Fruit fly (Drosophila melanogaster) whole organism, prepupa: ENCODE results near the gene JIL-1.

ENCODE experiments used
- Blimp-1 ChIP-seq: fragments of 200-800 bp; sonication (Bioruptor generic); optimal IDR thresholded peaks from 3 replicates; lab custom pipeline; 2017; ENCODE audit warnings: missing biosample characterization, missing genetic modification characterization, mild to moderate bottlenecking, moderate library complexity, missing genetic modification reagents
- CG10669 ChIP-seq: fragments of 200-800 bp; sonication (Bioruptor generic); optimal IDR thresholded peaks from 3 replicates; lab custom pipeline; 2018; ENCODE audit warnings: missing biosample characterization, mild to moderate bottlenecking, missing genetic modification characterization, moderate library complexity
- CG11294 ChIP-seq: fragments of 200-800 bp; sonication (Bioruptor generic); IDR thresholded peaks from 2 replicates; pipeline ENCODE4 v1.3.6; 2022; ENCODE audit warnings: missing biosample characterization, missing genetic modification characterization
- CG11762 ChIP-seq: fragments of 200-800 bp; sonication (Bioruptor generic); optimal IDR thresholded peaks from 3 replicates; lab custom pipeline; 2016; ENCODE audit warnings: missing biosample characterization, missing genetic modification characterization; ENCODE audit not compliant: insufficient read depth
- CG15336 ChIP-seq: fragments of 200-800 bp; sonication (Bioruptor generic); IDR thresholded peaks from 2 replicates; pipeline ENCODE4 v1.3.6; 2022; ENCODE audit warnings: missing biosample characterization, missing genetic modification characterization
- CG1621 ChIP-seq: fragments of 200-800 bp; sonication (Bioruptor generic); optimal IDR thresholded peaks from 3 replicates; lab custom pipeline; 2018; ENCODE audit warnings: missing biosample characterization, mild to moderate bottlenecking, missing genetic modification characterization
- CG16779 ChIP-seq: fragments of 200-800 bp; sonication (Bioruptor generic); optimal IDR thresholded peaks from 3 replicates; lab custom pipeline; 2017; ENCODE audit warnings: missing biosample characterization, mild to moderate bottlenecking, missing genetic modification characterization
- CG3032 ChIP-seq: fragments of 200-800 bp; optimal IDR thresholded peaks from 2 replicates; lab custom pipeline; 2019; ENCODE audit warnings: missing biosample characterization, mild to moderate bottlenecking, missing genetic modification characterization, moderate library complexity
- CG3919 ChIP-seq: fragments of 200-800 bp; sonication (Bioruptor generic); optimal IDR thresholded peaks from 3 replicates; lab custom pipeline; 2016; ENCODE audit warnings: missing biosample characterization, missing genetic modification characterization
- CG6163 ChIP-seq: fragments of 200-800 bp; sonication (Bioruptor generic); IDR thresholded peaks from 3 replicates; pipeline ENCODE4 v1.3.6; 2022; ENCODE audit warnings: missing biosample characterization, missing genetic modification characterization
- CG6276 ChIP-seq: fragments of 200-800 bp; sonication (Bioruptor generic); optimal IDR thresholded peaks from 2 replicates; lab custom pipeline; 2017; ENCODE audit warnings: missing biosample characterization, mild to moderate bottlenecking, missing genetic modification characterization
- CG6792 ChIP-seq: fragments of 200-800 bp; sonication (Bioruptor generic); optimal IDR thresholded peaks from 3 replicates; lab custom pipeline; 2016; ENCODE audit warnings: missing biosample characterization, missing genetic modification characterization
- CG6808 ChIP-seq: fragments of 200-800 bp; sonication (Bioruptor generic); optimal IDR thresholded peaks from 3 replicates; lab custom pipeline; 2017; ENCODE audit warnings: missing biosample characterization, missing genetic modification characterization, mild to moderate bottlenecking, moderate library complexity, missing genetic modification reagents
- CG6854 ChIP-seq: fragments of 200-800 bp; sonication (Bioruptor generic); optimal IDR thresholded peaks from 2 replicates; lab custom pipeline; 2017; ENCODE audit warnings: missing biosample characterization, mild to moderate bottlenecking, missing genetic modification characterization
- CG7368 ChIP-seq: fragments of 200-800 bp; sonication (Bioruptor generic); optimal IDR thresholded peaks from 3 replicates; lab custom pipeline; 2016; ENCODE audit warnings: missing biosample characterization, missing genetic modification characterization
- CG8119 ChIP-seq: fragments of 200-800 bp; sonication (Bioruptor generic); IDR thresholded peaks from 3 replicates; pipeline ENCODE4 v1.3.6; 2022; ENCODE audit warnings: missing biosample characterization, missing genetic modification characterization
- CG8319 ChIP-seq: fragments of 200-800 bp; sonication (Bioruptor generic); optimal IDR thresholded peaks from 3 replicates; lab custom pipeline; 2016; ENCODE audit warnings: missing biosample characterization, missing genetic modification characterization
- CG8632 ChIP-seq: fragments of 200-800 bp; sonication (Bioruptor generic); optimal IDR thresholded peaks from 3 replicates; lab custom pipeline; 2016; ENCODE audit warnings: missing biosample characterization, missing genetic modification characterization
- Eip75B ChIP-seq: fragments of 200-800 bp; sonication (Bioruptor generic); optimal IDR thresholded peaks from 3 replicates; lab custom pipeline; 2016; ENCODE audit warnings: missing biosample characterization, missing genetic modification characterization
- Eip78C ChIP-seq: fragments of 200-800 bp; sonication (Bioruptor generic); peaks from one replicate; lab custom pipeline; 2016; ENCODE audit warnings: missing biosample characterization, missing genetic modification characterization
- Eip93F ChIP-seq: fragments of 200-800 bp; sonication (Bioruptor generic); optimal IDR thresholded peaks from 2 replicates; lab custom pipeline; 2016; ENCODE audit warnings: missing biosample characterization, mild to moderate bottlenecking, missing genetic modification characterization
- Ets21C ChIP-seq: fragments of 200-800 bp; sonication (Bioruptor generic); optimal IDR thresholded peaks from 3 replicates; lab custom pipeline; 2016; ENCODE audit warnings: missing biosample characterization, missing genetic modification characterization
- Ets96B ChIP-seq: fragments of 200-800 bp; optimal IDR thresholded peaks from 2 replicates; lab custom pipeline; 2019; ENCODE audit warnings: missing biosample characterization, mild to moderate bottlenecking, missing genetic modification characterization, moderate library complexity
- Gug ChIP-seq: fragments of 200-800 bp; sonication (Bioruptor generic); IDR thresholded peaks from 2 replicates; pipeline ENCODE4 v1.3.6; 2022; ENCODE audit warnings: missing biosample characterization, missing genetic modification characterization
- Hr38 ChIP-seq: sonication (Bioruptor generic); optimal IDR thresholded peaks from 2 replicates; lab custom pipeline; 2016; ENCODE audit warnings: missing biosample characterization, missing genetic modification characterization
- Hr39 ChIP-seq: fragments of 200-800 bp; sonication (Bioruptor generic); optimal IDR thresholded peaks from 2 replicates; lab custom pipeline; 2016; ENCODE audit warnings: missing biosample characterization, missing genetic modification characterization
- Hr4 ChIP-seq: fragments of 200-800 bp; sonication (Bioruptor generic); optimal IDR thresholded peaks from 3 replicates; lab custom pipeline; 2016; ENCODE audit warnings: missing biosample characterization, missing genetic modification characterization
- OdsH ChIP-seq: fragments of 200-800 bp; sonication (Bioruptor generic); optimal IDR thresholded peaks from 3 replicates; lab custom pipeline; 2016; ENCODE audit warnings: missing biosample characterization, missing genetic modification characterization
- Sox14 ChIP-seq: fragments of 200-800 bp; sonication (Bioruptor generic); optimal IDR thresholded peaks from 3 replicates; lab custom pipeline; 2016; ENCODE audit warnings: missing biosample characterization, missing genetic modification characterization
- Sox15 ChIP-seq: fragments of 200-800 bp; sonication (Bioruptor generic); optimal IDR thresholded peaks from 3 replicates; lab custom pipeline; 2016; ENCODE audit warnings: missing biosample characterization, missing genetic modification characterization
- acj6 ChIP-seq: fragments of 200-800 bp; sonication (Bioruptor generic); optimal IDR thresholded peaks from 3 replicates; lab custom pipeline; 2016; ENCODE audit warnings: missing biosample characterization, missing genetic modification characterization
- cyc ChIP-seq: fragments of 200-800 bp; sonication (Bioruptor generic); optimal IDR thresholded peaks from 3 replicates; lab custom pipeline; 2016; ENCODE audit warnings: missing biosample characterization, missing genetic modification characterization
- dac ChIP-seq: fragments of 200-800 bp; sonication (Bioruptor generic); optimal IDR thresholded peaks from 2 replicates; lab custom pipeline; 2017; ENCODE audit warnings: missing biosample characterization, mild to moderate bottlenecking, missing genetic modification characterization
- dsx ChIP-seq: fragments of 200-800 bp; optimal IDR thresholded peaks from 3 replicates; lab custom pipeline; 2019; ENCODE audit warnings: missing biosample characterization, mild to moderate bottlenecking, missing genetic modification characterization, moderate library complexity; ENCODE audit not compliant: poor library complexity, severe bottlenecking
- eg ChIP-seq: fragments of 200-800 bp; sonication (Bioruptor generic); IDR thresholded peaks from 3 replicates; pipeline ENCODE4 v1.3.6; 2022; ENCODE audit warnings: missing biosample characterization, missing genetic modification characterization
- esn ChIP-seq: fragments of 200-800 bp; sonication (Bioruptor generic); optimal IDR thresholded peaks from 2 replicates; lab custom pipeline; 2016; ENCODE audit warnings: missing biosample characterization, mild to moderate bottlenecking, missing genetic modification characterization, moderate library complexity
- fd85E ChIP-seq: fragments of 200-800 bp; sonication (Bioruptor generic); optimal IDR thresholded peaks from 3 replicates; lab custom pipeline; 2016; ENCODE audit warnings: missing biosample characterization, missing genetic modification characterization
- fkh ChIP-seq: fragments of 200-800 bp; sonication (Bioruptor generic); optimal IDR thresholded peaks from 3 replicates; lab custom pipeline; 2017; ENCODE audit warnings: missing biosample characterization, mild to moderate bottlenecking, missing genetic modification characterization, moderate library complexity
- net ChIP-seq: fragments of 200-800 bp; sonication (Bioruptor generic); optimal IDR thresholded peaks from 3 replicates; lab custom pipeline; 2016; ENCODE audit warnings: missing biosample characterization, missing genetic modification characterization
- pdm3 ChIP-seq: fragments of 200-800 bp; sonication (Bioruptor generic); optimal IDR thresholded peaks from 3 replicates; lab custom pipeline; 2016; ENCODE audit warnings: missing biosample characterization, missing genetic modification characterization
- spab ChIP-seq: fragments of 200-800 bp; sonication (Bioruptor generic); optimal IDR thresholded peaks from 2 replicates; lab custom pipeline; 2017; ENCODE audit warnings: missing biosample characterization, mild to moderate bottlenecking, missing genetic modification characterization, missing genetic modification reagents
- svp ChIP-seq: fragments of 200-800 bp; sonication (Bioruptor generic); peaks from one replicate; lab custom pipeline; 2016; ENCODE audit warnings: missing biosample characterization, missing genetic modification characterization
- topi ChIP-seq: fragments of 200-800 bp; sonication (Bioruptor generic); optimal IDR thresholded peaks from 3 replicates; lab custom pipeline; 2016; ENCODE audit warnings: missing biosample characterization, missing genetic modification characterization
- vri ChIP-seq: fragments of 200-800 bp; sonication (Bioruptor generic); optimal IDR thresholded peaks from 3 replicates; lab custom pipeline; 2016; ENCODE audit warnings: missing biosample characterization, mild to moderate bottlenecking, missing genetic modification characterization

The JIL-1 gene

DNA sequence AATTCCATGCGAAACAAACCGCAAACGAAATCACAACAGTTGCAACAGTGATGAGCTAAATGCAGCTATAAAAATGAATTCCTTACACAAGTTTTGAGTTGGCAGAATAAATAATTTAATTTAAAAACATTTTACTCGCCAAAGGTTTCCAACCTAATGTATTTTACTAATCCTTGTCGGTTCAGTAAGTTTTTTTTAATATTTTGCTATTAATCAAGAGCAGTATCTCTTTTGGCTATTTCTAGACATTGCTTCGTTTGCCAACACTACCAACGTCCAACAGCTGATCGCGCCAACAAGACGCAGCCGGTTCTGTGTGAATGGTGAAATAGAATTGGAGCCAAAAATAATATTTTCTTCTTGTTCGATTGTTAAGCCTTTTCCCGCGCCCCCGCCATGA, 28.3 kb downstream of the JIL-1 start, which contains the start of the genes CG32075, CG45101 and SuUR (continued):
- TF ChIP-seq Sox15 (GFP tag; lab: Kevin White, UChicago) (peak; percentile 82), Eip93F (GFP tag; lab: Kevin White, UChicago) (peak; percentile 38), eg (GFP tag; lab: Robert Waterston, UW) (peak; percentile 88; the same call in 2 of the 3 replicates), Gug (GFP tag; lab: Robert Waterston, UW) (peak; percentile 79), CG6163 (GFP tag; lab: Robert Waterston, UW) (peak; percentile 70), spab (peak; percentile 31), Hr39 (GFP tag; lab: Kevin White, UChicago) (peak; percentile 92), Blimp-1 (GFP tag; lab: Kevin White, UChicago) (no peak), CG3919 (peak; percentile 76), dsx (peak; percentile 66), CG11762 (peak; percentile 66), cyc (GFP tag; lab: Kevin White, UChicago) (peak; percentile 89), dac (GFP tag; lab: Kevin White, UChicago) (peak; percentile 52), OdsH (peak; percentile 89), Ets21C (GFP tag; lab: Kevin White, UChicago) (peak; percentile 85), CG8632 (GFP tag; lab: Kevin White, UChicago) (peak; percentile 73), CG6808 (no peak), CG11294 (GFP tag; lab: Robert Waterston, UW) (peak; percentile 80; the same call in 1 of the 2 replicates), fkh (GFP tag; lab: Kevin White, UChicago) (peak; percentile 43), CG8319 (GFP tag; lab: Kevin White, UChicago) (peak; percentile 81), esn (GFP tag; lab: Kevin White, UChicago) (peak; percentile 92), fd85E (GFP tag; lab: Kevin White, UChicago) (no peak), CG7368 (GFP tag; lab: Kevin White, UChicago) (peak; percentile 68), CG6276 (no peak), vri (GFP tag; lab: Kevin White, UChicago) (peak; percentile 73), svp (no peak), net (peak; percentile 73), CG6854 (no peak), CG16779 (tag; lab: Kevin White, UChicago) (no peak), Hr38 (GFP tag; lab: Kevin White, UChicago) (peak; percentile 65), CG3032 (peak; percentile 78), CG8119 (peak; percentile 60; the same call in 2 of the 3 replicates), pdm3 (GFP tag; lab: Kevin White, UChicago) (peak; percentile 90), Ets96B (tag; lab: Kevin White, UChicago) (peak; percentile 75), CG15336 (GFP tag; lab: Robert Waterston, UW) (peak; percentile 75), topi (GFP tag; lab: Kevin White, UChicago) (peak; percentile 86)

DNA sequence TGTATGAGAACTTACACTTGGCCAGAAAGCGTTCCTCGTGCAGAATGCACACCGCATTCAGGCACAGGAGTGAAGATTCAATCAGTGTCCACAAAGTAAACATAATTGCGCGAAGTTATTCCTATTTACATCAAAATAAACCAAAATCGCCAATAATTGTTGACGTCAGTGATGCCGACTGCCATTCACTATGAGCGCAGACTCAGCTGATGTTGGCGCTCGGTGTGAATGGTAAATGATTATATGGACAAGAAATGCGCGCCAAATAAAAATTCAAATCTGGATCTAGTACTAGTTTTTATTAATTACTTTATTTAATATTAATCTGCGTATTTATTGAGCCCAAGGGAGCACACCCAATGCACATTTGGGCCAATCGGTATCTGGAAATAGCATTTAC, 30.6 kb downstream of the JIL-1 start, which contains the start of gene CG32069:
TSS of gene CG32069 (minus strand) at position 174 of the 400 bp plus-strand sequence.
- TF ChIP-seq CG6854 (no peak), fkh (GFP tag; lab: Kevin White, UChicago) (peak; percentile 5), Hr39 (GFP tag; lab: Kevin White, UChicago) (no peak), fd85E (GFP tag; lab: Kevin White, UChicago) (no peak), CG1621 (no peak), Eip75B (GFP tag; lab: Kevin White, UChicago) (no peak), CG10669 (GFP tag; lab: Kevin White, UChicago) (no peak), acj6 (no peak), Sox14 (GFP tag; lab: Kevin White, UChicago) (no peak), Eip78C (GFP tag; lab: Kevin White, UChicago) (peak; percentile 32), OdsH (no peak), Hr4 (GFP tag; lab: Kevin White, UChicago) (no peak), CG6792 (GFP tag; lab: Kevin White, UChicago) (no peak), Blimp-1 (GFP tag; lab: Kevin White, UChicago) (no peak), topi (GFP tag; lab: Kevin White, UChicago) (no peak), eg (GFP tag; lab: Robert Waterston, UW) (no peak)
- TF ChIP-seq, all 60 proteins: peak for 2
